Worm (Caenorhabditis elegans): Measurements from ENCODE around the gene ced-6.

DNA sequence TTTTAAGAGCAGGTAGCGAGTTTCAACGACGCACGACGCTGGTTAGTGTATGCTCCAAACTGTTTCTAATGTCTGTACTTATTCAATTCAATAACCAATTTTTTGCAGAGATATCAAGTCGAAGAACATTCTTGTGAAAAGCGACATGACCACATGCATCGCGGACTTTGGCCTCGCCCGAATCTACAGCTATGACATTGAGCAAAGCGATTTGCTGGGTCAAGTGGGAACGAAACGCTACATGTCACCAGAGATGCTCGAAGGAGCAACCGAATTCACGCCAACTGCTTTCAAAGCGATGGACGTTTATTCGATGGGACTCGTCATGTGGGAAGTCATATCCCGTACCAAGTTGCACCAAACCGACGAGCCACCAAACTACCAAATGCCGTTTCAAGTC is 34.8 kb downstream of the ced-6 start:
- TF ChIP-seq egl-13 (tag; optimal IDR thresholded peaks at IDR 0.05), result no peak
- no peak for TF ChIP-seq hlh-17 (GFP tag; optimal IDR thresholded peaks at IDR 0.05; ENCODE audit: borderline replicate concordance)
- no peak for TF ChIP-seq nhr-237 (tag; optimal IDR thresholded peaks at IDR 0.05)

Data from whole organism, L1 larva.